Fruit fly (Drosophila melanogaster): ENCODE data around the gene CG13728.

DNA sequence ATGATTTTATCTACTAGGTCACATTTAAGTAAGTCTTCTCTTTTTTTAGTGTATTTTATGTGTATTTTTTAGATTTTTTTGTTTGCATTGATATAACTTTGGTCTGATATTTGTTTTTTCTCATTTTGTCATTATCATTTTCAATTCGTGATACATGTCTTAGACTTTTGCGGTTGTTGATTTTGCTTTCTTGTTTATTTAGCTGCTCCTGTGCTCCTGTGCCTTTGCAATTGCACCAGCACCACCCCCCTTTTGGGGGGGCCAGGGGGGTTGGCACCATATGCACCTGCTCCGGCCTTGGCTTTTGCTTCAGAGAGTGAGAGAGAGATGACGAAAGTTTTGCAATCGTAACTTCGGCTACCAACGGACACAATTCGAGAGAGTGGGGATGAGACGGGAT is 18.4 kb upstream of the CG13728 start:
- TF ChIP-seq CG6854 (GFP tag; optimal IDR thresholded peaks at IDR 0.05): no peak
- no peak for TF ChIP-seq esn (GFP tag; optimal IDR thresholded peaks at IDR 0.05)
- TF ChIP-seq vri (GFP tag; optimal IDR thresholded peaks at IDR 0.05): no peak
- TF ChIP-seq CG8319 (GFP tag; optimal IDR thresholded peaks at IDR 0.05): no peak
- no peak for TF ChIP-seq Gug (GFP tag; IDR thresholded peaks at IDR 0.05)
- no peak for TF ChIP-seq CG15336 (GFP tag; IDR thresholded peaks at IDR 0.05)
- no peak for TF ChIP-seq CG32006 (GFP tag; optimal IDR thresholded peaks at IDR 0.05)
- TF ChIP-seq Eip93F (GFP tag; optimal IDR thresholded peaks at IDR 0.05): no peak
- no peak for TF ChIP-seq Eip78C (GFP tag)

Measured in whole organism, prepupa.